Fruit fly (Drosophila melanogaster): ENCODE results near the gene Nin.

Gene Nin

DNA sequence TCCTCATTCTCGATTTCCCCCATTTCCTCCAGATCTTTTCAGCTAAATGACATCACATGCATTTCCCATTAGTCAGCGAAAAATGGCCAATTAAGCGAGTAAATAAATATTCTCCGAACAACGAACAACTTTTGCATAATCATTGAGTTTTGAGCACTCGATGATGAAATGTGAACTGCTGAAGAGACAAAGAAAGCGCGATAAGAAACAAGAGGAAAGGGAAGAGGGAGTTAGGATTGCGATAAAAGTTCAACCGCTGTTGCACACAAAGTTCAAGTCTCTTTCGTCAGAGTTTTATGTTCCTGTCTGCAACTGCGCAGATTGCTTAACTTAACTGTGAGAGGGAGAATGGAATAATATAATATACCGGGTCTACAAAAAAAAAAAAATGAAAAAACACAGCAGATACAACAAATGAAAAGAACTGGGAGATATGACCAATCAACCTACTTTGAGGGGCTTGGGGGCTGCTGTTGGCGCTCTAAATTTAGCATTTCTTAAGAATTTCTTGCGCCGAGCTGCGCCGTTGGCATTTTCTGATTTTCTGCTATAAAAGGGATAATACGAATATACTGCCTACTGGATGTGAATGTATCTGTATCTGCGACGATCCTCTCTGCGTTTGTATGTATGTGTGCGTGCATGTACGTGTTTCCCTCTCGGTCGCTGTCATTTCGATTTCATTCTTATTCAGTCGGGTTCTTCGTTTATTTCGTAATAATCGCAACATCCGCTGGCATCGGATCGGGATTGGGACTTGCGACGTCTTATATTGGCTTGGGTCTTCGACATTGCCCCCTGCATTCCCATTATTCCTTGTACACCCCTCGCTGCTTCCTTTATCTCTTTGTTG lies 16.3 kb upstream of the Nin start:
- TF ChIP-seq CG8478 (optimal IDR thresholded peaks at IDR 0.05) (no peak), EcR (GFP tag; optimal IDR thresholded peaks at IDR 0.05) (peak; percentile 72 to 75)

DNA sequence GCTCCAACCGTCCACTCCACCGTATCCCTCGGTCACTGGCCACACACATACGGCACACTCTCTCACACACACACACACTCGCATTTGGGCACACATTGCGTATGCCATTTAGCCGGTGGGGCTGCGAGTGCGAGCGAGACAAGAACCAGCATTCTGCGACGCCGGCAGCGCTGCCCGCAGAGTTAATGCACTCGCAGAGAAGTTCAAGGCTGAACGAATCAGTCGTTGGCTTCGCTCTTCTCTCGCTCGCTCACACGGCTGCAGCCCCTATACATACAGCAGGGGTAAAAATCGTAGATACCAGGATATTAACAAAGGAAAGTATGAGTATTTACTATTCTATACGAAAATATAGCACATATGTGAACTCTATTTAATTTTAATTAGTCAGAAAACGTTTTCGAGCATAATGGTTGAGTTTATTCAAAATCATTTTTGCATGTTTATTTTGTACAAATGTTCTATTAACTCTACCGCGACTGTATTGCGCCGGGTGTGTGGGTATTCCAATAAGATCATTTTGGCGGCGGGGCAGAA lies 14.7 kb upstream of the Nin start:
- no peak for TF ChIP-seq pan (optimal IDR thresholded peaks at IDR 0.05)
- no peak for TF ChIP-seq psq (optimal IDR thresholded peaks at IDR 0.05)
- peak; percentile 75 for TF ChIP-seq Dll (optimal IDR thresholded peaks at IDR 0.05)
- peak; percentile 26 for TF ChIP-seq CG8478 (optimal IDR thresholded peaks at IDR 0.05)
- TF ChIP-seq EcR (GFP tag; optimal IDR thresholded peaks at IDR 0.05) = peak; percentile 99 to 100
- no peak for TF ChIP-seq usp (GFP tag; optimal IDR thresholded peaks at IDR 0.05)

DNA sequence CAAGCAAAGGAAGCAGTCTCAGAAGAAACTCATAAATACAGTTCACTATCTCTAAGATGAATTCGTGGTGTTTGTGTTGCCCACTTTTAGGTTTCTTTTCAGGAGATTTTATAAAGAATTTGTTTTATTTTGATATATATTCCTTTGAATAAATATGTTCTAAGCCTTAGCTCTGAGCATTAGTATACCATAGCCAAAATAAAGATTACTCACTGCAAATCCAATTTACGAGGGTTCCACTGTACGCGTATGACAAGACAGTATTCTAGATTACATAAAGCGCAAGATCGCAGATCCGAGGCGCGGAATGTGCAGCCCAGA lies 14.3 kb upstream of the Nin start:
- no peak for TF ChIP-seq psq (optimal IDR thresholded peaks at IDR 0.05)
- no peak for TF ChIP-seq Dll (optimal IDR thresholded peaks at IDR 0.05)
- no peak for TF ChIP-seq CG8478 (optimal IDR thresholded peaks at IDR 0.05)
- TF ChIP-seq EcR (GFP tag; optimal IDR thresholded peaks at IDR 0.05) = no peak
- no peak for TF ChIP-seq pan (optimal IDR thresholded peaks at IDR 0.05)
- TF ChIP-seq usp (GFP tag; optimal IDR thresholded peaks at IDR 0.05) = no peak

DNA sequence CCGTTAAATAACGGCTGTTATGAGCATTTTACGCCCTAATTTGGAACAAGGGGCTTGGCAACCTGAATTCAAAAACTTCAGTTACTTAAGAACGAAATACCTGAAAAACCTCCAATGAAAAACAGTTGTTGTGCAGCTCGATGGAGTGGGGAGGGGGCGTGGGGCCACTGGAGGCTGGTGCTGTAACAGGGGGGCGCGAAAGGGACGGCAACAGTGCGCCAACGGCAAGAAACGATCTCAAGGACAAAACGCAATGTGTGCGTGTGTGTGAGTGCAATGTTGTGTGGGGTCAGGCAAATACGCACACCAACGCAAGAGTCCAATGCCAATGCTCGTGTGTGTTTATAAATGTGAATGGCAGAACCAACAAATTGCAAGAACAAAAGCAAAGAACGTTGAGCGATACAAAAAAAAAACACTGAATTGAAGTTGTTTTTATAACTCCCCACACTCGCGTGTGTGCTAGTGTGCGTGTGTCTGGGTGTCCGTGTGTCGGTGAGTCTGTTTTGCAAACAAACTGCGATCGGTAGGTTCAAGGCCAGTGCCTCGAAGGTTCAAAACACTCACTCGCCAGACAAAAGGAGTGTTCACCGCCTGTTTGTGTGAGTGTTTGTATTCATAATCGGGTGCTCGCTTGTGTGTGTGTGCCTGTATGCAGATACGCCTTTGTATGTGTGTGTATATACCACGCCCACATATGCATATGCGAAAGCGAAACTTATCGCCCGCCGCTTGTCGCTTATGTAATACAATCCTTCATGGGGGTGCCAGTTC lies 13.7 kb upstream of the Nin start:
- TF ChIP-seq EcR (GFP tag; optimal IDR thresholded peaks at IDR 0.05) (peak; percentile 79 to 93), CG8478 (optimal IDR thresholded peaks at IDR 0.05) (peak; percentile 50), Dll (optimal IDR thresholded peaks at IDR 0.05) (peak; percentile 31), pan (optimal IDR thresholded peaks at IDR 0.05) (no peak), usp (GFP tag; optimal IDR thresholded peaks at IDR 0.05) (no peak), psq (optimal IDR thresholded peaks at IDR 0.05) (no peak)

DNA sequence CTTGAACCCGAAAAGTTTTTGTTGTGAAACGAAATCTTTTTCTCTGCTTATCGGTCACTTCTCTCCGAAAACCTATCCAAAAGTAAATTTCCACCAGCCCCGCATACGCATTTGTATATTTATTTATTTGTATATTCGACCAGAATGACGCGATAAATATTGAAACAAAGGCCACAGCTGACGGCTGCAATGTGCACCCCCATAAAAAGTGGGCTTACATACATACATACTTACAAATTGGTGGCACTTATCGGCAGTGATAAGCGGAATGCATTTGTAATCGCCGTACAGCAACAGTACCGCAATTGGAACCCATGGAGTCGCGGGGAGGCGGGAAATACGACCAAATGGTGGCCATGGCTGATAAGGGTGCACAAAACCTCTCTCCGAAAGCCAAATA lies 12.8 kb upstream of the Nin start:
- TF ChIP-seq Dll (optimal IDR thresholded peaks at IDR 0.05) (no peak), CG8478 (optimal IDR thresholded peaks at IDR 0.05) (no peak), EcR (GFP tag; optimal IDR thresholded peaks at IDR 0.05) (peak in 1 of 2 experiments; percentile 29)

DNA sequence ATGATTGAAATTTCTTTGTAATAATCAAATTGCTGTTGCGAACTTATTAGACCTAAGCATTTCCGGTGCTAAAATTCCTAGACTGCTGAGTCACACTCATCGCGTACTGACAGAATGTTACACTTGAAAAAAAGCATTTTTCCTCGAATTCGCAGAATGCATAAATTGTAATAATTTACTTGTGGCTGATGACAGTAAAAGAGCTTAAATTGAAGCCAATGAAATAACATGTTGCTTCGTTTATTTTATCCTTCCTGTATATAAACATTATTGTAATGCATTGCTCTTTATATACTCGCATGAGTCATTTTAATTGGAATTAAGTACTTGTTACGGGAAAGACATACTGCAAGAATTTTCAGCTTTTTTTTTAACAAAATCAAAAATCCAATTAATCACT lies 12.2 kb upstream of the Nin start:
- TF ChIP-seq usp (GFP tag; optimal IDR thresholded peaks at IDR 0.05) (no peak), pan (optimal IDR thresholded peaks at IDR 0.05) (no peak), EcR (GFP tag; optimal IDR thresholded peaks at IDR 0.05) (no peak)

DNA sequence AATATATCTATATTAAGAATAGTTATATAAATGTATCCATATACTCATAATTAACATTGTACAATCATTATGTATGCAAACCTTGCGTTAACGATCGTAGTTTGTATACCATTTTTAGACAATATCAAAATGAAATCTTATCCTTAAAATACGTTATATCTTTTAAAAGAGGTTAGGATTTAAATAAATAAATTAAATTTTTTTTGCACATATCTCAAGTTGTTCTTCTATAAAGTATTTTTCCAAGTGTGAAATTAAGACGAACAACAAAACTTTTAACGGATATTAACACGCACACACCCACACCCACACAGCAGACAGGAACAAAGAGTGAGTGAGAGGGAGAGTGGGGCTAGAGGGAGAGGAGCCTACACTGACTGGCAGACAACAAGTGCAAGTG lies 11.6 kb upstream of the Nin start:
- TF ChIP-seq Dll (optimal IDR thresholded peaks at IDR 0.05) (no peak), pan (optimal IDR thresholded peaks at IDR 0.05) (no peak), psq (optimal IDR thresholded peaks at IDR 0.05) (no peak), usp (GFP tag; optimal IDR thresholded peaks at IDR 0.05) (no peak), CG8478 (optimal IDR thresholded peaks at IDR 0.05) (no peak), EcR (GFP tag; optimal IDR thresholded peaks at IDR 0.05) (no peak)

DNA sequence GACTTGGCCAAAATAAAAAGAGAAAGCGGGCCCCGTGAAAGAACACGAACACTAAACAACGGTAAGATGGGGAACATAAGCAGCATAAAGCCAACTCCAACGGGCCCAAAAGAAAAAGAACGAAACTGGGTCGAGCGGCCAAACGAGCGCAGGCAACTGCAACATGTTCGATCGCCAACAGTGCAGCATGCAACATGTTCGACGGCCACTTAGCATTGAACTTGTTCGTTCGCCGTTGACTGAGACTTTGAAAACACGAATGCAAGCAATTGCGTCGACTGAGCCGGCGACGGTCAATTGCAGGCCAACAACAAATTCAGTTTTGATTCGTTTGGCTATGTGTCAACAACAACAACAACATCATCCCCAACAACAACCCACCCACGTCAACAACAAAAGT lies 10.4 kb upstream of the Nin start, which contains the start of gene vri:
vri (plus strand) TSS at position 224 of the 400 bp plus-strand sequence.
- TF ChIP-seq usp (GFP tag; optimal IDR thresholded peaks at IDR 0.05) = no peak
- TF ChIP-seq psq (optimal IDR thresholded peaks at IDR 0.05) = no peak
- TF ChIP-seq EcR (GFP tag; optimal IDR thresholded peaks at IDR 0.05) = no peak
- TF ChIP-seq Dll (optimal IDR thresholded peaks at IDR 0.05) = no peak
- no peak for TF ChIP-seq CG8478 (optimal IDR thresholded peaks at IDR 0.05)
- no peak for TF ChIP-seq pan (optimal IDR thresholded peaks at IDR 0.05)

DNA sequence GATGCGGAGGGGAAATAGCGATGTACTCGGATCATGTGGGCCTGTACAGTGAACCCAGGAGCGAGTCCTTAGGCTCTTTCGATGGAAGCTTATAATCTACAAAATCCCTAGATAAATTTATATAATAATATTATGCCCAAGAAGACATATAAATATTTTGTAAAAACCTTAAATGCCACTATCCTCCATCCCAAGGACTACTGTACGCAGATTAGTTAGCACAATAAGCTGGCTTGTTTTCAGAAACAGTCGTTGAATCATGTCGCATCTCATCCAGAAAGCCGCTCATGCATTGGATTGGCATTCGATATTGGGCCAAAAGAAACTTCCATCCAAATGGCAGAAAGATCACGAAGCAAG lies 9.9 kb upstream of the Nin start:
- no peak for TF ChIP-seq EcR (GFP tag; optimal IDR thresholded peaks at IDR 0.05)
- no peak for TF ChIP-seq CG8478 (optimal IDR thresholded peaks at IDR 0.05)
- no peak for TF ChIP-seq usp (GFP tag; optimal IDR thresholded peaks at IDR 0.05)
- TF ChIP-seq Dll (optimal IDR thresholded peaks at IDR 0.05) = no peak
- TF ChIP-seq psq (optimal IDR thresholded peaks at IDR 0.05) = no peak
- TF ChIP-seq pan (optimal IDR thresholded peaks at IDR 0.05) = no peak

DNA sequence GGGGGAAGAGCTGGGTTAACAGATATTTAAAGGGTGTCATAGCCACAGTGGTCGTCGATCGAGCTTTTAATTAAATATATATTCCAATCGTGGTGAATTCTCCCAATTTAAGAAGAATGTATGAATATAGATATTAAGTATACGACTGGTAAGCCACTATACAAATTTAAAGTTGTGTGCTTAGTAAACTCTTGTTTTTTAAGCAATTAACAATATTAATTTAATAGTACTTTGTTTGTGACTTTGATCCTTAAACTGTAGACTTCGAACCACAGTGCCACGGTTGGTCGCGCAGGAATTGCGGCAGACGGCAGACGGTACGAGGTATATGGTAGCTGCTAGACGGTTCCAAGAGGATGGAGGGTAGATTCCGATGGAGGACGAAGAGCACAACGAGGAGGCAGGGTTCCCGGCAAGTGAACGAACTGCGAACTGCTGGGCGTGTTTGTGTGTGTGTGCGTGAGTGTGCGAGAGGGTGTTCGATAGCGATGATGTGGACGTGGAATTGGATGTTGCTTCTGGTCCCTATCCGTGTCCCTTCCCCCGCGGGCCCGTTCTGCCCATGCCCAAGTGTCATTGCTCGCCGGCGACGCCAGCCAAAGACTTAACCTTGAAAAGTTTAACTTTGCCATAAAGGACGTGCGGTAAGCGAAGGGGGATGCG lies 9.4 kb upstream of the Nin start:
- no peak for TF ChIP-seq CG8478 (optimal IDR thresholded peaks at IDR 0.05)
- peak in 1 of 2 experiments; percentile 93 for TF ChIP-seq EcR (GFP tag; optimal IDR thresholded peaks at IDR 0.05)
- TF ChIP-seq usp (GFP tag; optimal IDR thresholded peaks at IDR 0.05) = no peak

DNA sequence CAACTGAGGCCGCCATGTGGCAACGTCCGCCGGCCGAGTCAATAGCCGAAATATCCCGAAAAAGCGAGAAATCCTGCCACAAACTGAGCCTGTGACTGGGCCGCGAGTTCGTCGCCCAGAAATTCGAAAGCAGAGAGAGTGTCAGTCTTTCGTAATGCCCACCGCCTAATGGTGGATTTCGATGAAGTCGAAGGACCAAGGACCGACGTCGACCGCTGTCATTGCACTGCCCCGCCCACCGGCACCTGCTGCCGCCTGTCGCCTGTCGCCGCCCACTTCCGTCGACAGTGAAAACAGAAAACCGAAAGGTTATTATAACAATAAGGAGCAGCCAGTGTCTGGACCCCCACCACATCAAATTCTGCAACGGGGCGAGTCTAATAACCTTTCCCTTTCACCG lies 8.2 kb upstream of the Nin start:
- TF ChIP-seq psq (optimal IDR thresholded peaks at IDR 0.05) = no peak
- no peak for TF ChIP-seq CG8478 (optimal IDR thresholded peaks at IDR 0.05)
- TF ChIP-seq Dll (optimal IDR thresholded peaks at IDR 0.05) = no peak

DNA sequence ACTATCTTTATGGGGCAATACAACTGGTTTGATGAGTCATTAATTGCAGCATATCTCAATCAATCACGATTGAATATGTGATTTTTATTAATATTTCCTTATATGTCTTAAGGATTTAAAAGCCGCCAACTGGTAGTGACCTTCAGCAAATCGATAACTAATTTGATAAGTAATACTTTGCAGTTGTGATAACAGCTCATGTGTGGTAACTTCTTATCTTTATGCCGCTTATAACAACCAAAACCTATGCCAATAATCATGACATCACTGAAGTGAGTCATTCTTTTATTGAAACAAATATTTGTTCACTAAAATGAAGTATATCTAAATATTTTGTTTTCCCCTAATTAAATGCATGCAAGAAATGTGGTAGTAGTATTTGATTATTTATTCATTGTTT lies 7.5 kb upstream of the Nin start:
- TF ChIP-seq Dll (optimal IDR thresholded peaks at IDR 0.05) (no peak), EcR (GFP tag; optimal IDR thresholded peaks at IDR 0.05) (no peak), pan (optimal IDR thresholded peaks at IDR 0.05) (no peak), psq (optimal IDR thresholded peaks at IDR 0.05) (no peak), CG8478 (optimal IDR thresholded peaks at IDR 0.05) (no peak), usp (GFP tag; optimal IDR thresholded peaks at IDR 0.05) (no peak)
